Fruit fly (Drosophila melanogaster): ENCODE data around the gene Alr.
A peak's percentile ranks its signal among the peaks of the same experiment; 100 is the strongest.

Gene Alr

dm6 chrX:19784875-19785274 is 36.8 kb downstream of the Alr start (continued):
- TF ChIP-seq CG7357 (GFP tag; IDR thresholded peaks at IDR 0.05), result 0 out of 3 replicates have a peak, but pooled peaks have one; percentile 21
- TF ChIP-seq CG1603 (tag; optimal IDR thresholded peaks at IDR 0.05), result peak; percentile 39
- TF ChIP-seq usp (GFP tag; optimal IDR thresholded peaks at IDR 0.05), result no peak
- no peak for TF ChIP-seq Eip74EF (GFP tag; optimal IDR thresholded peaks at IDR 0.05)
- TF ChIP-seq CG2120 (GFP tag; optimal IDR thresholded peaks at IDR 0.05), result peak; percentile 14
- TF ChIP-seq Blimp-1 (GFP tag; optimal IDR thresholded peaks at IDR 0.05), result peak; percentile 34
- no peak for TF ChIP-seq CG12219 (GFP tag; optimal IDR thresholded peaks at IDR 0.05)
- no peak for TF ChIP-seq HHEX (GFP tag; optimal IDR thresholded peaks at IDR 0.05)
- peak; percentile 71 for TF ChIP-seq Xrp1 (GFP tag; IDR thresholded peaks at IDR 0.05)
- TF ChIP-seq Dad (GFP tag; optimal IDR thresholded peaks at IDR 0.05), result no peak
- TF ChIP-seq CG43689 (GFP tag; IDR thresholded peaks at IDR 0.05), result no peak
- TF ChIP-seq so (GFP tag; IDR thresholded peaks at IDR 0.05), result no peak
- TF ChIP-seq Fer3 (tag; optimal IDR thresholded peaks at IDR 0.05), result no peak
- TF ChIP-seq Oaz (GFP tag; IDR thresholded peaks at IDR 0.05), result no peak
- no peak for TF ChIP-seq repo (GFP tag; optimal IDR thresholded peaks at IDR 0.05)
- TF ChIP-seq klu (GFP tag; IDR thresholded peaks at IDR 0.05), result no peak
- no peak for TF ChIP-seq Bteb2 (GFP tag; optimal IDR thresholded peaks at IDR 0.05)
- no peak for TF ChIP-seq Fer1 (GFP tag; optimal IDR thresholded peaks at IDR 0.05)
- no peak for TF ChIP-seq Lim3 (GFP tag; IDR thresholded peaks at IDR 0.05)
- peak; percentile 49 for TF ChIP-seq dmrt11E (tag; optimal IDR thresholded peaks at IDR 0.05)
- no peak for TF ChIP-seq emc (GFP tag; optimal IDR thresholded peaks at IDR 0.05)
- TF ChIP-seq gce (GFP tag; IDR thresholded peaks at IDR 0.05), result no peak
- peak; percentile 26; the same call in 1 of the 3 replicates for TF ChIP-seq dysf (GFP tag; IDR thresholded peaks at IDR 0.05)
- TF ChIP-seq CG2202 (tag; optimal IDR thresholded peaks at IDR 0.05), result no peak
- TF ChIP-seq CG3726 (GFP tag; IDR thresholded peaks at IDR 0.05), result no peak
- TF ChIP-seq Myb (GFP tag; optimal IDR thresholded peaks at IDR 0.05), result no peak
- no peak for TF ChIP-seq CG8944 (GFP tag; optimal IDR thresholded peaks at IDR 0.05)
- TF ChIP-seq Ada2b (GFP tag; IDR thresholded peaks at IDR 0.05), result no peak
- no peak; the same call in 1 of the 2 replicates for TF ChIP-seq sens-2 (GFP tag; IDR thresholded peaks at IDR 0.05)
- TF ChIP-seq HLH54F (GFP tag; optimal IDR thresholded peaks at IDR 0.05), result no peak
- TF ChIP-seq CG13296 (GFP tag; optimal IDR thresholded peaks at IDR 0.05), result no peak
- no peak for TF ChIP-seq CG11398 (GFP tag; optimal IDR thresholded peaks at IDR 0.05)
- peak; percentile 48 for TF ChIP-seq CG31441 (GFP tag; IDR thresholded peaks at IDR 0.05)
- peak; percentile 2 for TF ChIP-seq CG15269 (tag; optimal IDR thresholded peaks at IDR 0.05)
- TF ChIP-seq Side (GFP tag; optimal IDR thresholded peaks at IDR 0.05), result peak; percentile 1
- TF ChIP-seq ind (GFP tag; optimal IDR thresholded peaks at IDR 0.05), result no peak
- TF ChIP-seq ara (GFP tag; IDR thresholded peaks at IDR 0.05), result peak; percentile 36; the same call in 1 of the 2 replicates
- no peak for TF ChIP-seq lov (optimal IDR thresholded peaks at IDR 0.05)
- no peak for TF ChIP-seq lov (GFP tag; IDR thresholded peaks at IDR 0.05)
- TF ChIP-seq CG10431 (GFP tag; optimal IDR thresholded peaks at IDR 0.05), result no peak
- no peak for TF ChIP-seq CG8281 (tag; optimal IDR thresholded peaks at IDR 0.05)
- no peak for TF ChIP-seq CG16813 (GFP tag; IDR thresholded peaks at IDR 0.05; ENCODE audit: partially characterized antibody)
- TF ChIP-seq Antp (GFP tag; optimal IDR thresholded peaks at IDR 0.05), result peak; percentile 18
- no peak for TF ChIP-seq hth (optimal IDR thresholded peaks at IDR 0.05)
- TF ChIP-seq CG4282 (GFP tag; optimal IDR thresholded peaks at IDR 0.05), result no peak
- TF ChIP-seq BEAF-32 (GFP tag; optimal IDR thresholded peaks at IDR 0.05), result no peak
- TF ChIP-seq Adf1 (GFP tag; IDR thresholded peaks at IDR 0.05), result no peak
- no peak for TF ChIP-seq Rfx (GFP tag; IDR thresholded peaks at IDR 0.05)
- no peak for TF ChIP-seq CG2129 (GFP tag; IDR thresholded peaks at IDR 0.05; ENCODE audit: partially characterized antibody)
- TF ChIP-seq zfh2 (GFP tag; optimal IDR thresholded peaks at IDR 0.05), result peak; percentile 18
- TF ChIP-seq en (GFP tag; optimal IDR thresholded peaks at IDR 0.05), result no peak
- no peak for TF ChIP-seq CG9817 (tag; optimal IDR thresholded peaks at IDR 0.05)
- no peak for TF ChIP-seq sd (tag; optimal IDR thresholded peaks at IDR 0.05)
